Worm (Caenorhabditis elegans) whole organism, L2 larva: ENCODE measurements around the gene fbxb-25.

Experiments
- C34F6.9 ChIP-seq: fragments of 150-350 bp; optimal IDR thresholded peaks from 2 replicates; lab custom pipeline; 2014; ENCODE audit warnings: missing biosample characterization, missing genetic modification characterization
- R02D3.7 ChIP-seq: fragments of 150-350 bp; optimal IDR thresholded peaks from 2 replicates; lab custom pipeline; 2014; ENCODE audit warnings: missing biosample characterization, missing genetic modification characterization
- Y55F3AM.14 ChIP-seq: fragments of 200-800 bp; sonication (Bioruptor generic); optimal IDR thresholded peaks from 2 replicates; lab custom pipeline; 2018; ENCODE audit warnings: mild to moderate bottlenecking, missing genetic modification characterization, missing compliant biosample characterization
- ZK546.5 ChIP-seq: sonication (generic microtip); optimal IDR thresholded peaks from 2 replicates; lab custom pipeline; 2017; ENCODE audit warnings: missing biosample characterization, missing genetic modification characterization
- alr-1 ChIP-seq: fragments of 150-350 bp; optimal IDR thresholded peaks from 2 replicates; lab custom pipeline; 2014; ENCODE audit warnings: missing biosample characterization, missing genetic modification characterization
- aly-2 ChIP-seq: fragments of 150-350 bp; optimal IDR thresholded peaks from 2 replicates; lab custom pipeline; 2014; ENCODE audit warnings: missing biosample characterization, missing genetic modification characterization
- ama-1 ChIP-seq: fragments of 150-350 bp; optimal IDR thresholded peaks from 2 replicates; lab custom pipeline; 2018; ENCODE audit warnings: inconsistent platforms
- blmp-1 ChIP-seq: sonication (generic microtip); optimal IDR thresholded peaks from 2 replicates; lab custom pipeline; 2017; ENCODE audit warnings: missing genetic modification characterization, mild to moderate bottlenecking, missing compliant biosample characterization, antibody characterized with exemption, moderate library complexity; ENCODE audit not compliant: insufficient read depth
- ceh-16 ChIP-seq: fragments of 150-350 bp; optimal IDR thresholded peaks from 2 replicates; lab custom pipeline; 2014; ENCODE audit warnings: missing biosample characterization, missing genetic modification characterization
- egl-27 ChIP-seq: sonication (generic microtip); optimal IDR thresholded peaks from 3 replicates; lab custom pipeline; 2017; ENCODE audit warnings: missing biosample characterization, missing genetic modification reagents, missing genetic modification characterization
- elt-1 ChIP-seq: fragments of 150-350 bp; optimal IDR thresholded peaks from 2 replicates; lab custom pipeline; 2014; ENCODE audit warnings: missing biosample characterization, missing genetic modification characterization
- elt-3 ChIP-seq: sonication (generic microtip); optimal IDR thresholded peaks from 2 replicates; lab custom pipeline; 2017; ENCODE audit warnings: missing biosample characterization, missing genetic modification characterization
- lin-11 ChIP-seq: fragments of 150-350 bp; sonication (generic microtip); optimal IDR thresholded peaks from 2 replicates; lab custom pipeline; 2014; ENCODE audit warnings: missing biosample characterization, missing genetic modification characterization, inconsistent platforms, mixed read lengths
- lin-39 ChIP-seq: fragments of 150-350 bp; optimal IDR thresholded peaks from 2 replicates; lab custom pipeline; 2014; ENCODE audit warnings: missing biosample characterization, missing genetic modification reagents, missing genetic modification characterization
- mab-5 ChIP-seq: fragments of 150-350 bp; optimal IDR thresholded peaks from 2 replicates; lab custom pipeline; 2014; ENCODE audit warnings: missing biosample characterization, missing genetic modification characterization
- mdl-1 ChIP-seq, 2 experiments: fragments of 150-350 bp in 1 of 2; sonication (generic microtip) in 1 of 2; optimal IDR thresholded peaks; 2 replicates each; lab custom pipeline; 2017; ENCODE audit warnings: missing biosample characterization in 2 of 2, missing genetic modification characterization in 2 of 2
- nhr-10 ChIP-seq: sonication (generic microtip); optimal IDR thresholded peaks from 2 replicates; lab custom pipeline; 2017; ENCODE audit warnings: missing biosample characterization, missing genetic modification characterization
- nhr-12 ChIP-seq: fragments of 150-350 bp; optimal IDR thresholded peaks from 2 replicates; lab custom pipeline; 2014; ENCODE audit warnings: missing biosample characterization, missing genetic modification characterization
- nhr-21 ChIP-seq: fragments of 150-350 bp; optimal IDR thresholded peaks from 2 replicates; lab custom pipeline; 2014; ENCODE audit warnings: missing biosample characterization, missing genetic modification characterization
- nhr-23 ChIP-seq: fragments of 150-350 bp; optimal IDR thresholded peaks from 2 replicates; lab custom pipeline; 2014; ENCODE audit warnings: missing biosample characterization, missing genetic modification reagents, missing genetic modification characterization
- nhr-237 ChIP-seq: fragments of 150-350 bp; optimal IDR thresholded peaks from 2 replicates; lab custom pipeline; 2014; ENCODE audit warnings: missing biosample characterization, missing genetic modification characterization
- nhr-6 ChIP-seq: fragments of 150-350 bp; optimal IDR thresholded peaks from 2 replicates; lab custom pipeline; 2014; ENCODE audit warnings: missing biosample characterization, missing genetic modification characterization
- nhr-77 ChIP-seq: fragments of 150-350 bp; optimal IDR thresholded peaks from 2 replicates; lab custom pipeline; 2014; ENCODE audit warnings: missing biosample characterization, missing genetic modification characterization
- peb-1 ChIP-seq: fragments of 150-350 bp; optimal IDR thresholded peaks from 2 replicates; lab custom pipeline; 2014; ENCODE audit warnings: missing biosample characterization, missing genetic modification characterization
- sem-4 ChIP-seq: fragments of 150-350 bp; optimal IDR thresholded peaks from 2 replicates; lab custom pipeline; 2014; ENCODE audit warnings: missing biosample characterization, missing genetic modification reagents, missing genetic modification characterization
- skn-1 ChIP-seq: sonication (generic microtip); optimal IDR thresholded peaks from 2 replicates; lab custom pipeline; 2017; ENCODE audit warnings: missing biosample characterization, missing genetic modification characterization
- sma-9 ChIP-seq, 2 experiments: fragments of 150-350 bp in 1 of 2; sonication (generic microtip) in 1 of 2; optimal IDR thresholded peaks; 2 replicates each; lab custom pipeline; 2014 to 2016; ENCODE audit warnings: missing genetic modification characterization in 2 of 2, mild to moderate bottlenecking in 1 of 2, missing biosample characterization in 1 of 2, missing compliant biosample characterization in 1 of 2, missing genetic modification reagents in 1 of 2, moderate library complexity in 1 of 2
- snpc-4 ChIP-seq: fragments of 150-350 bp; optimal IDR thresholded peaks from 2 replicates; lab custom pipeline; 2014; ENCODE audit warnings: missing biosample characterization, missing genetic modification characterization
- unc-55 ChIP-seq: fragments of 150-350 bp; sonication (generic microtip); optimal IDR thresholded peaks from 3 replicates; lab custom pipeline; 2014; ENCODE audit warnings: missing biosample characterization, missing genetic modification reagents, missing genetic modification characterization
- unc-62 ChIP-seq: fragments of 150-350 bp; optimal IDR thresholded peaks from 2 replicates; lab custom pipeline; 2014; ENCODE audit warnings: missing biosample characterization, missing genetic modification reagents, missing genetic modification characterization
- zag-1 ChIP-seq: fragments of 150-350 bp; optimal IDR thresholded peaks from 2 replicates; lab custom pipeline; 2014; ENCODE audit warnings: missing biosample characterization, missing genetic modification characterization
- ztf-4 ChIP-seq: fragments of 150-350 bp; optimal IDR thresholded peaks from 2 replicates; lab custom pipeline; 2014; ENCODE audit warnings: missing biosample characterization, missing genetic modification characterization

The fbxb-25 gene

ce11 chrII:1703363-1703762, 19.5 kb downstream of the fbxb-25 start, which contains the start of gene fbxb-47:
fbxb-47 (minus strand) TSS chrII:1703463.
- TF ChIP-seq sem-4 (tag; lab: Kevin White, UChicago) (no peak), unc-55 (GFP tag; lab: Kevin White, UChicago) (no peak), mdl-1 (tag; optimal IDR thresholded peaks at IDR 0.05; lab: Kevin White, UChicago) (no peak)

- TF ChIP-seq skn-1, result no peak
- no peak for TF ChIP-seq elt-3 (tag; lab: Kevin White, UChicago)
- no peak for TF ChIP-seq nhr-237 (tag; lab: Kevin White, UChicago)
- TF ChIP-seq blmp-1 (tag; lab: Kevin White, UChicago), result no peak
- TF ChIP-seq sma-9 (GFP tag; optimal IDR thresholded peaks at IDR 0.05; lab: Kevin White, UChicago), result no peak
- TF ChIP-seq sma-9 (tag; optimal IDR thresholded peaks at IDR 0.05; lab: Kevin White, UChicago), result no peak
- TF ChIP-seq lin-11 (tag; lab: Kevin White, UChicago), result no peak
- TF ChIP-seq R02D3.7 (tag; lab: Kevin White, UChicago), result no peak
- no peak for TF ChIP-seq unc-62 (GFP tag; lab: Kevin White, UChicago)
- no peak for TF ChIP-seq C34F6.9
- no peak for TF ChIP-seq zag-1 (tag; lab: Kevin White, UChicago)
- no peak for TF ChIP-seq lin-39 (tag; lab: Kevin White, UChicago)
- TF ChIP-seq nhr-21, result no peak
- no peak for TF ChIP-seq ZK546.5 (tag; lab: Kevin White, UChicago)
- TF ChIP-seq alr-1 (tag; lab: Kevin White, UChicago), result no peak
- TF ChIP-seq nhr-77 (tag; lab: Kevin White, UChicago), result no peak
- TF ChIP-seq ama-1 (lab: Kevin White, UChicago), result no peak
- no peak for TF ChIP-seq ceh-16 (tag; lab: Kevin White, UChicago)
Observed at ce11 chrII:1706385-1706784, 22.5 kb downstream of the fbxb-25 start, which contains the start of gene sdz-18. sdz-18 (minus strand) TSS chrII:1706485.

ce11 chrII:1709959-1710358, 26.1 kb downstream of the fbxb-25 start, which contains the start of gene fbxa-184:
fbxa-184 (plus strand) TSS chrII:1710259.
- TF ChIP-seq elt-3 (tag; lab: Kevin White, UChicago) (no peak), nhr-23 (tag; lab: Kevin White, UChicago) (no peak), peb-1 (tag; lab: Kevin White, UChicago) (no peak), aly-2 (tag; lab: Kevin White, UChicago) (no peak), nhr-10 (tag; lab: Kevin White, UChicago) (no peak), ztf-4 (tag; lab: Kevin White, UChicago) (no peak), elt-1 (tag; lab: Kevin White, UChicago) (no peak)

ce11 chrII:1712938-1713337, 29.1 kb downstream of the fbxb-25 start, which contains the start of gene btb-7:
btb-7 (plus strand) TSS chrII:1713238.
- TF ChIP-seq snpc-4, result no peak

ce11 chrII:1714772-1715353, 31.0 kb downstream of the fbxb-25 start, which contains the start of gene btb-6:
btb-6 (plus strand) TSS chrII:1715303.
- TF ChIP-seq blmp-1 (tag; lab: Kevin White, UChicago) (no peak), Y55F3AM.14 (GFP tag; lab: Kevin White, UChicago) (no peak), lin-11 (tag; lab: Kevin White, UChicago) (no peak), nhr-12 (no peak), nhr-23 (tag; lab: Kevin White, UChicago) (no peak), egl-27 (tag; lab: Kevin White, UChicago) (no peak), mab-5 (tag; lab: Kevin White, UChicago) (no peak), alr-1 (tag; lab: Kevin White, UChicago) (no peak), nhr-10 (tag; lab: Kevin White, UChicago) (no peak), elt-3 (tag; lab: Kevin White, UChicago) (no peak), skn-1 (no peak)

ce11 chrII:1719153-1719552, 35.3 kb downstream of the fbxb-25 start, which contains the start of gene fbxb-48:
fbxb-48 (minus strand) TSS chrII:1719253.
- TF ChIP-seq nhr-6, result no peak
- TF ChIP-seq alr-1 (tag; lab: Kevin White, UChicago), result no peak
